Worm (Caenorhabditis elegans) whole organism, young adult: ENCODE data around the gene mpk-2.
"Not testable (repeated sequence)": the region's sequence is repeated elsewhere in the genome, so short reads cannot be mapped to it uniquely, and the experiment has no call there.

ENCODE experiments used
- B0035.1 ChIP-seq: sonication (generic microtip); optimal IDR thresholded peaks from 2 replicates; lab custom pipeline; 2016; ENCODE audit warnings: missing genetic modification characterization, mild to moderate bottlenecking, missing compliant biosample characterization, missing genotype, missing genetic modification reagents
- F23B12.7 ChIP-seq: sonication (generic microtip); optimal IDR thresholded peaks from 2 replicates; lab custom pipeline; 2017; ENCODE audit warnings: missing genetic modification characterization, mild to moderate bottlenecking, missing compliant biosample characterization, antibody characterized with exemption, moderate library complexity; ENCODE audit not compliant: insufficient read depth
- F33H1.4 ChIP-seq: fragments of 200-800 bp; sonication (Bioruptor generic); IDR thresholded peaks from 2 replicates; pipeline ENCODE4 v1.3.6; 2022; ENCODE audit warnings: missing genetic modification reagents, missing genetic modification characterization, missing compliant biosample characterization
- F39B2.1 ChIP-seq: fragments of 200-800 bp; sonication (Bioruptor generic); IDR thresholded peaks from 2 replicates; pipeline ENCODE4 v1.3.6; 2022; ENCODE audit warnings: missing genetic modification reagents, missing genetic modification characterization, missing compliant biosample characterization
- K12H6.12 ChIP-seq: fragments of 200-800 bp; sonication (Bioruptor generic); optimal IDR thresholded peaks from 2 replicates; lab custom pipeline; 2018; ENCODE audit warnings: mild to moderate bottlenecking, missing genetic modification characterization, missing compliant biosample characterization
- Y53F4B.3 ChIP-seq: fragments of 200-800 bp; sonication (Bioruptor generic); IDR thresholded peaks from 2 replicates; pipeline ENCODE4 v1.3.6; 2022; ENCODE audit warnings: missing genetic modification reagents, missing genetic modification characterization, missing compliant biosample characterization
- Y53G8AR.9 ChIP-seq: fragments of 200-800 bp; sonication (Bioruptor generic); conservative IDR thresholded peaks from 2 replicates; pipeline ENCODE4 v1.3.6; 2022; ENCODE audit warnings: missing genetic modification reagents, missing genetic modification characterization, missing compliant biosample characterization
- Y67H2A.10 ChIP-seq: fragments of 200-800 bp; sonication (Bioruptor generic); conservative IDR thresholded peaks from 2 replicates; pipeline ENCODE4 v1.3.6; 2022; ENCODE audit warnings: missing genetic modification reagents, missing genetic modification characterization, missing compliant biosample characterization
- Y79H2A.3 ChIP-seq: fragments of 200-800 bp; sonication (Bioruptor generic); conservative IDR thresholded peaks from 2 replicates; pipeline ENCODE4 v1.3.6; 2022; ENCODE audit warnings: missing genetic modification reagents, missing genetic modification characterization, missing compliant biosample characterization
- akir-1 ChIP-seq: fragments of 200-800 bp; sonication (Bioruptor generic); optimal IDR thresholded peaks from 2 replicates; lab custom pipeline; 2018; ENCODE audit warnings: mild to moderate bottlenecking, missing genetic modification characterization, moderate library complexity, missing compliant biosample characterization
- aptf-3 ChIP-seq: fragments of 200-800 bp; sonication (Bioruptor generic); IDR thresholded peaks from 2 replicates; pipeline ENCODE4 v1.3.6; 2022; ENCODE audit warnings: missing genetic modification characterization, missing compliant biosample characterization
- atf-7 ChIP-seq: sonication (generic microtip); optimal IDR thresholded peaks from 2 replicates; lab custom pipeline; 2017; ENCODE audit warnings: mild to moderate bottlenecking, missing genetic modification characterization, missing compliant biosample characterization
- athp-1 ChIP-seq: sonication (generic microtip); optimal IDR thresholded peaks from 2 replicates; lab custom pipeline; 2017; ENCODE audit warnings: mild to moderate bottlenecking, missing genetic modification characterization, missing compliant biosample characterization
- bed-1 ChIP-seq: fragments of 200-800 bp; sonication (Bioruptor generic); IDR thresholded peaks from 2 replicates; pipeline ENCODE4 v1.3.6; 2022; ENCODE audit warnings: missing genetic modification reagents, missing genetic modification characterization, missing compliant biosample characterization
- ceh-58 ChIP-seq: fragments of 200-800 bp; sonication (Bioruptor generic); IDR thresholded peaks from 2 replicates; pipeline ENCODE4 v1.3.6; 2022; ENCODE audit warnings: missing genetic modification characterization, missing compliant biosample characterization
- dpl-1 ChIP-seq: fragments of 150-350 bp; optimal IDR thresholded peaks from 2 replicates; lab custom pipeline; 2014; ENCODE audit warnings: missing biosample characterization, missing genetic modification reagents, missing genetic modification characterization
- egl-44 ChIP-seq: fragments of 200-800 bp; sonication (Bioruptor generic); IDR thresholded peaks from 2 replicates; pipeline ENCODE4 v1.3.6; 2022; ENCODE audit warnings: missing genetic modification reagents, missing genetic modification characterization, missing compliant biosample characterization
- him-1 ChIP-seq: sonication (generic microtip); optimal IDR thresholded peaks from 2 replicates; lab custom pipeline; 2016; ENCODE audit warnings: missing genotype, missing genetic modification reagents, missing genetic modification characterization, missing compliant biosample characterization
- hrde-1 ChIP-seq: sonication (generic microtip); optimal IDR thresholded peaks from 2 replicates; lab custom pipeline; 2016; ENCODE audit warnings: missing genetic modification characterization, mild to moderate bottlenecking, missing compliant biosample characterization, moderate library complexity, missing genotype, missing genetic modification reagents, borderline replicate concordance
- hsf-1 ChIP-seq: fragments of 200-800 bp; sonication (Bioruptor generic); IDR thresholded peaks from 2 replicates; pipeline ENCODE4 v1.3.6; 2022; ENCODE audit warnings: missing genetic modification reagents, missing genetic modification characterization, missing compliant biosample characterization
- lag-1 ChIP-seq: fragments of 200-800 bp; sonication (Bioruptor generic); IDR thresholded peaks from 2 replicates; pipeline ENCODE4 v1.3.6; 2022; ENCODE audit warnings: missing genetic modification reagents, missing genetic modification characterization, missing compliant biosample characterization
- lin-26 ChIP-seq: fragments of 200-800 bp; sonication (Bioruptor generic); IDR thresholded peaks from 2 replicates; pipeline ENCODE4 v1.3.6; 2022; ENCODE audit warnings: missing genetic modification reagents, missing genetic modification characterization, missing compliant biosample characterization
- lin-40 ChIP-seq: sonication (generic microtip); optimal IDR thresholded peaks from 2 replicates; lab custom pipeline; 2016; ENCODE audit warnings: missing genetic modification characterization, mild to moderate bottlenecking, missing compliant biosample characterization, missing genotype, missing genetic modification reagents
- mcd-1 ChIP-seq: fragments of 200-800 bp; sonication (Bioruptor generic); IDR thresholded peaks from 2 replicates; pipeline ENCODE4 v1.3.6; 2022; ENCODE audit warnings: missing genetic modification reagents, missing genetic modification characterization, missing compliant biosample characterization
- mel-28 ChIP-seq: sonication (generic microtip); optimal IDR thresholded peaks from 2 replicates; lab custom pipeline; 2016; ENCODE audit warnings: borderline replicate concordance, mild to moderate bottlenecking, missing genetic modification characterization, missing compliant biosample characterization
- mxl-1 ChIP-seq: sonication (generic microtip); optimal IDR thresholded peaks from 2 replicates; lab custom pipeline; 2016; ENCODE audit warnings: missing genetic modification characterization, missing compliant biosample characterization
- nfya-1 ChIP-seq: sonication (generic microtip); optimal IDR thresholded peaks from 2 replicates; lab custom pipeline; 2017; ENCODE audit warnings: antibody characterized with exemption, missing compliant biosample characterization, missing genetic modification characterization, borderline replicate concordance; ENCODE audit not compliant: insufficient read depth
- nhr-120 ChIP-seq: fragments of 200-800 bp; sonication (Bioruptor generic); IDR thresholded peaks from 2 replicates; pipeline ENCODE4 v1.3.6; 2022; ENCODE audit warnings: missing genetic modification characterization, missing compliant biosample characterization
- nhr-80 ChIP-seq: sonication (generic microtip); optimal IDR thresholded peaks from 2 replicates; lab custom pipeline; 2016; ENCODE audit warnings: missing genetic modification characterization, missing compliant biosample characterization
- nhr-90 ChIP-seq: sonication (generic microtip); optimal IDR thresholded peaks from 2 replicates; lab custom pipeline; 2016; ENCODE audit warnings: missing genotype, mild to moderate bottlenecking, missing genetic modification characterization, missing compliant biosample characterization
- pbrm-1 ChIP-seq: fragments of 200-800 bp; sonication (Bioruptor generic); IDR thresholded peaks from 2 replicates; pipeline ENCODE4 v1.3.6; 2022; ENCODE audit warnings: missing genetic modification reagents, missing genetic modification characterization, missing compliant biosample characterization
- rpc-1 ChIP-seq, 2 experiments: fragments of 150-350 bp in 1 of 2; sonication (generic microtip) in 1 of 2; optimal IDR thresholded peaks; 2 replicates each; lab custom pipeline; 2014 to 2018; ENCODE audit warnings: missing biosample characterization in 1 of 2, missing genetic modification characterization in 1 of 2, missing genetic modification reagents in 1 of 2, missing genotype in 1 of 2
- sdz-38 ChIP-seq: sonication (generic microtip); optimal IDR thresholded peaks from 2 replicates; lab custom pipeline; 2016; ENCODE audit warnings: missing genotype, missing genetic modification characterization, missing compliant biosample characterization
- sea-2 ChIP-seq: fragments of 200-800 bp; sonication (Bioruptor generic); IDR thresholded peaks from 2 replicates; pipeline ENCODE4 v1.3.6; 2022; ENCODE audit warnings: missing genetic modification characterization, missing compliant biosample characterization
- snpc-3.4 ChIP-seq: sonication (generic microtip); optimal IDR thresholded peaks from 2 replicates; lab custom pipeline; 2017; ENCODE audit warnings: missing genetic modification characterization, mild to moderate bottlenecking, missing compliant biosample characterization, antibody characterized with exemption, moderate library complexity, missing genotype, missing genetic modification reagents
- tbx-9 ChIP-seq: sonication (generic microtip); optimal IDR thresholded peaks from 2 replicates; lab custom pipeline; 2016; ENCODE audit warnings: borderline replicate concordance, missing genetic modification characterization, inconsistent platforms, missing compliant biosample characterization
- zfh-2 ChIP-seq: fragments of 200-800 bp; sonication (Bioruptor generic); conservative IDR thresholded peaks from 2 replicates; pipeline ENCODE4 v1.3.6; 2022; ENCODE audit warnings: missing genetic modification reagents, missing genetic modification characterization, missing compliant biosample characterization
- ztf-22 ChIP-seq: fragments of 200-800 bp; sonication (Bioruptor generic); optimal IDR thresholded peaks from 2 replicates; lab custom pipeline; 2018; ENCODE audit warnings: mild to moderate bottlenecking, missing genetic modification characterization, moderate library complexity, missing compliant biosample characterization
- ztf-25 ChIP-seq: fragments of 200-800 bp; sonication (Bioruptor generic); IDR thresholded peaks from 2 replicates; pipeline ENCODE4 v1.3.6; 2022; ENCODE audit warnings: missing genetic modification reagents, missing genetic modification characterization, missing compliant biosample characterization
- ztf-26 ChIP-seq: sonication (generic microtip); optimal IDR thresholded peaks from 2 replicates; lab custom pipeline; 2017; ENCODE audit warnings: missing genetic modification characterization, missing compliant biosample characterization
- ztf-28 ChIP-seq: fragments of 200-800 bp; sonication (Bioruptor generic); IDR thresholded peaks from 2 replicates; pipeline ENCODE4 v1.3.6; 2022; ENCODE audit warnings: missing genetic modification reagents, missing genetic modification characterization, missing compliant biosample characterization

mpk-2 gene

ce11 chrII:5109693-5110092 lies 5.8 kb downstream of the mpk-2 start, which contains the start of gene F09C12.2:
Gene F09C12.2, plus strand, starts transcription at chrII:5110012.
- TF ChIP-seq Y67H2A.10 (GFP tag; lab: Robert Waterston, UW) (no peak), ztf-22 (GFP tag; lab: Kevin White, UChicago) (no peak), tbx-9 (tag; lab: Kevin White, UChicago) (no peak), bed-1 (no peak), sdz-38 (tag; lab: Kevin White, UChicago) (no peak), athp-1 (no peak), rpc-1 (optimal IDR thresholded peaks at IDR 0.05; lab: Kevin White, UChicago) (no peak), rpc-1 (tag; optimal IDR thresholded peaks at IDR 0.05; lab: Kevin White, UChicago) (no peak), akir-1 (GFP tag; lab: Kevin White, UChicago) (no peak), hsf-1 (GFP tag; lab: Robert Waterston, UW) (no peak), mxl-1 (tag; lab: Kevin White, UChicago) (no peak), ztf-25 (GFP tag; lab: Robert Waterston, UW) (no peak), egl-44 (no peak), Y79H2A.3 (GFP tag; lab: Robert Waterston, UW) (no peak), ztf-28 (GFP tag; lab: Robert Waterston, UW) (no peak), him-1 (tag; lab: Kevin White, UChicago) (no peak), mcd-1 (GFP tag; lab: Robert Waterston, UW) (no peak), K12H6.12 (tag; lab: Kevin White, UChicago) (no peak)

ce11 chrII:5112082-5112481 lies 8.2 kb downstream of the mpk-2 start, which contains the start of gene F09C12.8:
Gene F09C12.8, plus strand, starts transcription at chrII:5112382.
- no peak for TF ChIP-seq F33H1.4 (GFP tag; lab: Robert Waterston, UW)
- no peak for TF ChIP-seq atf-7 (tag; lab: Kevin White, UChicago)
- no peak for TF ChIP-seq zfh-2 (GFP tag; lab: Robert Waterston, UW)
- TF ChIP-seq hsf-1 (GFP tag; lab: Robert Waterston, UW) = no peak
- TF ChIP-seq ztf-26 (tag; lab: Kevin White, UChicago) = no peak
- TF ChIP-seq sea-2 (GFP tag; lab: Robert Waterston, UW) = no peak
- no peak for TF ChIP-seq ceh-58 (GFP tag; lab: Robert Waterston, UW)
- no peak for TF ChIP-seq B0035.1
- TF ChIP-seq sdz-38 (tag; lab: Kevin White, UChicago) = no peak
- TF ChIP-seq snpc-3.4 (tag; lab: Kevin White, UChicago) = no peak
- no peak for TF ChIP-seq lag-1 (GFP tag; lab: Robert Waterston, UW)
- TF ChIP-seq pbrm-1 = no peak
- TF ChIP-seq nhr-120 (GFP tag; lab: Robert Waterston, UW) = no peak
- TF ChIP-seq hrde-1 (tag; lab: Kevin White, UChicago) = no peak

- not testable (repeated sequence) for TF ChIP-seq nfya-1 (tag; lab: Kevin White, UChicago); snpc-3.4 (tag; lab: Kevin White, UChicago); F39B2.1 (GFP tag; lab: Robert Waterston, UW)
These were observed 11.3 kb downstream of the mpk-2 start, which contains the start of gene msp-74 for ce11 chrII:5115235-5115634. Gene msp-74, minus strand, starts transcription at chrII:5115335.

- TF ChIP-seq lin-40 (tag; lab: Kevin White, UChicago) (no peak), nhr-90 (tag; lab: Kevin White, UChicago) (no peak), snpc-3.4 (tag; lab: Kevin White, UChicago) (no peak), mel-28 (no peak), dpl-1 (GFP tag; lab: Kevin White, UChicago) (no peak), lin-26 (no peak), Y53G8AR.9 (GFP tag; lab: Robert Waterston, UW) (no peak), ztf-22 (GFP tag; lab: Kevin White, UChicago) (no peak), Y53F4B.3 (no peak), aptf-3 (no peak), akir-1 (GFP tag; lab: Kevin White, UChicago) (no peak), F23B12.7 (tag; lab: Kevin White, UChicago) (no peak), nhr-80 (tag; lab: Kevin White, UChicago) (no peak)
These were observed 11.8 kb downstream of the mpk-2 start, which contains the start of gene srsy-1 for ce11 chrII:5115733-5116132. Gene srsy-1, plus strand, starts transcription at chrII:5116033.
